Fruit fly (Drosophila melanogaster) whole organism, wandering third instar larva: ENCODE data around the gene Cpr65Av.

ENCODE experiments used
- CG32264 ChIP-seq: fragments of 200-800 bp; sonication (Bioruptor generic); optimal IDR thresholded peaks from 2 replicates; lab custom pipeline; 2016; ENCODE audit warnings: missing biosample characterization, missing genetic modification characterization
- CG9705 ChIP-seq: fragments of 200-800 bp; sonication (Bioruptor generic); optimal IDR thresholded peaks from 2 replicates; lab custom pipeline; 2018; ENCODE audit warnings: missing biosample characterization, mild to moderate bottlenecking, missing genetic modification characterization
- CrebA ChIP-seq: fragments of 200-800 bp; sonication (Bioruptor generic); optimal IDR thresholded peaks from 2 replicates; lab custom pipeline; 2016; ENCODE audit warnings: missing biosample characterization, mild to moderate bottlenecking, missing genetic modification characterization, borderline replicate concordance
- Dfd ChIP-seq: fragments of >200 bp; optimal IDR thresholded peaks from 2 replicates; lab custom pipeline; 2017; ENCODE audit warnings: missing biosample characterization, missing genetic modification characterization
- Dif ChIP-seq: fragments of 200-275, 200-300 bp; sonication (Bioruptor generic); optimal IDR thresholded peaks from 2 replicates; lab custom pipeline; 2018; ENCODE audit warnings: missing biosample characterization, missing genetic modification characterization; ENCODE audit not compliant: partially characterized antibody
- GATAd ChIP-seq: sonication (Bioruptor generic); optimal IDR thresholded peaks from 2 replicates; lab custom pipeline; 2016; ENCODE audit warnings: missing biosample characterization, missing genetic modification characterization
- HLH106 ChIP-seq: fragments of 200-800 bp; optimal IDR thresholded peaks from 3 replicates; lab custom pipeline; 2019; ENCODE audit warnings: missing biosample characterization, mild to moderate bottlenecking, missing genetic modification characterization, moderate library complexity
- Hnf4 ChIP-seq: fragments of 200-800 bp; sonication (Bioruptor generic); optimal IDR thresholded peaks from 2 replicates; lab custom pipeline; 2016; ENCODE audit warnings: missing biosample characterization, mild to moderate bottlenecking, missing genetic modification characterization
- Jra ChIP-seq: sonication (Bioruptor generic); optimal IDR thresholded peaks from 2 replicates; lab custom pipeline; 2016; ENCODE audit warnings: missing biosample characterization, missing genetic modification characterization
- Mio ChIP-seq: sonication (Bioruptor generic); optimal IDR thresholded peaks from 2 replicates; lab custom pipeline; 2016; ENCODE audit warnings: missing biosample characterization, missing genetic modification characterization
- Myc ChIP-seq: fragments of >200 bp; optimal IDR thresholded peaks from 2 replicates; lab custom pipeline; 2017
- N ChIP-seq: fragments of >200 bp; optimal IDR thresholded peaks from 2 replicates; lab custom pipeline; 2018; ENCODE audit warnings: missing biosample characterization, missing external identifiers, missing genetic modification characterization
- OdsH ChIP-seq: fragments of 200-800 bp; sonication (Bioruptor generic); optimal IDR thresholded peaks from 2 replicates; lab custom pipeline; 2016; ENCODE audit warnings: missing biosample characterization, mild to moderate bottlenecking, missing genetic modification characterization
- Rel ChIP-seq, 2 experiments: fragments of 200-800 bp; sonication (Bioruptor generic) in 1 of 2; optimal IDR thresholded peaks; 2 replicates in 1 of 2; 3 replicates in 1 of 2; lab custom pipeline; 2016 to 2019; ENCODE audit warnings: mild to moderate bottlenecking in 2 of 2, missing biosample characterization in 2 of 2, missing genetic modification characterization in 2 of 2, moderate library complexity in 1 of 2
- Sp1 ChIP-seq: fragments of 200-800 bp; sonication (Bioruptor generic); optimal IDR thresholded peaks from 3 replicates; lab custom pipeline; 2019; ENCODE audit warnings: missing biosample characterization, mild to moderate bottlenecking, missing genetic modification characterization, moderate library complexity
- Vsx2 ChIP-seq: fragments of 200-300, 225-300 bp; sonication (Bioruptor generic); optimal IDR thresholded peaks from 2 replicates; lab custom pipeline; 2018; ENCODE audit warnings: missing biosample characterization, missing genetic modification characterization; ENCODE audit not compliant: partially characterized antibody
- brk ChIP-seq: fragments of 200-800 bp; sonication (Bioruptor generic); optimal IDR thresholded peaks from 2 replicates; lab custom pipeline; 2016; ENCODE audit warnings: missing biosample characterization, mild to moderate bottlenecking, missing genetic modification characterization
- dmrt93B ChIP-seq: fragments of 200-800 bp; sonication (Bioruptor generic); optimal IDR thresholded peaks from 2 replicates; lab custom pipeline; 2018; ENCODE audit warnings: missing biosample characterization, mild to moderate bottlenecking, missing genetic modification characterization
- dsf ChIP-seq: sonication (Bioruptor generic); optimal IDR thresholded peaks from 2 replicates; lab custom pipeline; 2016; ENCODE audit warnings: missing biosample characterization, missing genetic modification characterization, borderline replicate concordance
- ey ChIP-seq: fragments of 200-800 bp; sonication (Bioruptor generic); optimal IDR thresholded peaks from 2 replicates; lab custom pipeline; 2016; ENCODE audit warnings: missing biosample characterization, missing genetic modification characterization
- foxo ChIP-seq, 2 experiments: fragments of 200-800 bp; sonication (Bioruptor generic); optimal IDR thresholded peaks; 2 replicates in 1 of 2; 3 replicates in 1 of 2; lab custom pipeline; 2016 to 2017; ENCODE audit warnings: missing biosample characterization in 2 of 2, missing genetic modification characterization in 2 of 2
- fru ChIP-seq: fragments of 200-800 bp; sonication (Bioruptor generic); optimal IDR thresholded peaks from 3 replicates; lab custom pipeline; 2016; ENCODE audit warnings: missing biosample characterization, mild to moderate bottlenecking, missing genetic modification characterization
- h ChIP-seq: fragments of 200-800 bp; sonication (Bioruptor generic); optimal IDR thresholded peaks from 3 replicates; lab custom pipeline; 2016; ENCODE audit warnings: missing biosample characterization, mild to moderate bottlenecking, missing genetic modification characterization
- jim ChIP-seq: fragments of 175-275, 200-325 bp; sonication (Bioruptor generic); optimal IDR thresholded peaks from 2 replicates; lab custom pipeline; 2016; ENCODE audit warnings: missing biosample characterization, mild to moderate bottlenecking, missing genetic modification characterization
- lola ChIP-seq: fragments of >200 bp; optimal IDR thresholded peaks from 2 replicates; lab custom pipeline; 2017; ENCODE audit warnings: missing biosample characterization, missing genetic modification characterization
- pan ChIP-seq: fragments of >200 bp; optimal IDR thresholded peaks from 2 replicates; lab custom pipeline; 2017
- psq ChIP-seq: fragments of 200-800 bp; sonication (Bioruptor generic); optimal IDR thresholded peaks from 3 replicates; lab custom pipeline; 2017; ENCODE audit warnings: missing biosample characterization, mild to moderate bottlenecking, missing genetic modification characterization, moderate library complexity
- rgr ChIP-seq: fragments of 200-800 bp; sonication (Bioruptor generic); optimal IDR thresholded peaks from 3 replicates; lab custom pipeline; 2016; ENCODE audit warnings: missing biosample characterization, mild to moderate bottlenecking, missing genetic modification characterization
- sv ChIP-seq: fragments of 200-800 bp; sonication (Bioruptor generic); optimal IDR thresholded peaks from 3 replicates; lab custom pipeline; 2016; ENCODE audit warnings: missing biosample characterization, missing genetic modification characterization
- tai ChIP-seq: sonication (Bioruptor generic); optimal IDR thresholded peaks from 2 replicates; lab custom pipeline; 2016; ENCODE audit warnings: missing biosample characterization, missing genetic modification characterization
- usp ChIP-seq: fragments of >200 bp; optimal IDR thresholded peaks from 2 replicates; lab custom pipeline; 2017; ENCODE audit warnings: missing biosample characterization, missing genetic modification characterization

The Cpr65Av gene

dm6 chr3L:6129591-6129990, 10.2 kb downstream of the Cpr65Av start:
- TF ChIP-seq Vsx2 (GFP tag; lab: Kevin White, UChicago) (peak; percentile 76), Dfd (GFP tag; lab: Kevin White, UChicago) (no peak), psq (no peak), brk (GFP tag; lab: Kevin White, UChicago) (no peak), Myc (lab: Kevin White, UChicago) (peak; percentile 74)

DNA sequence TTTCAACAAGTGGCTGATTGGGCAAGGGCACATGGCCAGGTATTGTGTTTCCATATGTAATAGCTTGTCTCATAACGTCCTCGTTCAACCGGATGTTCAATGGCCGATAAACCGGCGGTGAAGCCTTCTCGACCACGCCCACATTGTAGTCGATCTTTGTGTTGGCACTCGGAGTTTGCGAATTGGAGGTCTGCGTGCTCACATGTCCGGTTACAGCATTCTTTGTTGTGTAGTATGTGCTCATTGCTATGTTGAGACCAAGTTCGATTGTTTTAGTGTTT, 14.4 kb downstream of the Cpr65Av start:
- no peak for TF ChIP-seq ey
- TF ChIP-seq CG32264 = no peak
- TF ChIP-seq Mio = no peak
- no peak for TF ChIP-seq Myc (lab: Kevin White, UChicago)
- TF ChIP-seq lola = no peak
- TF ChIP-seq CG9705 = no peak
- no peak for TF ChIP-seq jim (GFP tag; lab: Kevin White, UChicago)
- no peak for TF ChIP-seq Jra (GFP tag; lab: Kevin White, UChicago)
- no peak for TF ChIP-seq sv
- TF ChIP-seq fru = no peak
- no peak for TF ChIP-seq tai (GFP tag; lab: Kevin White, UChicago)
- TF ChIP-seq rgr (GFP tag; lab: Kevin White, UChicago) = no peak
- no peak for TF ChIP-seq foxo (GFP tag; optimal IDR thresholded peaks at IDR 0.05; lab: Kevin White, UChicago)
- TF ChIP-seq, all 38 proteins: peak for 0

DNA sequence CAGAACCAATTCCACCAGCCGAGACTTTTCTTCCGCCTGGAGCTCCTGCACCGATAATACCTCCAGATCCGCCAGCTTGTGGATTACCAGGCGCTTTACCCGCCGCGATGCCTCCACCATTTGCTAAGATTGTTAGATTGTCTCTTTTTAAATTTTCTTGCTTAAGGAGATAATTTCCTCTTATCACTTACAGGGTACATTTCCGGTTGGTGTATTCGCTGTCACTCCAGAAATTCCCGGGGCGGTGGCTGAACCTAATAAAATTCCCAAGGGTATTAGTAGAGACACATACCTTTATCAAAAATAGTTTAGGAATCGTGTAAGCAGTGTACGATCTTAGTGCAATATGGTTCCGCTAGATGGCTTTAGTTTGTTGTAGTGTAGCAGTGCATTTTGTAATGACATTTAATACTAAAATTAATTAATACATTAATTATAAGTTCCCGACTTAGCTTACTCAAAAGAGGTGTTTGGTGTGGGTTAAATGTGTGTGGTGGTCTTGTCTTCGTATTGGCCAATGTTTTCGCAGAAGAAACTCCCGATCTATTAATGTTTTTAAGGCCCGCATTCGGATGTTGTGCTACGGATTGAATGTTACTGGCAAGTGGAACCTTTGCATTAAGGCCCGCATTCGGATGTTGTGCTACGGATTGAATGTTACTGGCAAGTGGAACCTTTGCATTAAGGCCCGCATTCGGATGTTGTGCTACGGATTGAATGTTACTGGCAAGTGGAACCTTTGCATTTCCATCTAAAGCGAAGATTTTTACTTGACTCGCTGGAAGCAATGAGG, 15.0 kb downstream of the Cpr65Av start:
- peak; percentile 32 for TF ChIP-seq CG9705
- no peak for TF ChIP-seq Dif (GFP tag; lab: Kevin White, UChicago)
- TF ChIP-seq h (GFP tag; lab: Kevin White, UChicago) = no peak
- TF ChIP-seq sv = peak; percentile 4
- TF ChIP-seq HLH106 = peak; percentile 50
- peak; percentile 20 for TF ChIP-seq fru
- TF ChIP-seq foxo (GFP tag; optimal IDR thresholded peaks at IDR 0.05; lab: Kevin White, UChicago) = no peak
- no peak for TF ChIP-seq Rel (GFP tag; optimal IDR thresholded peaks at IDR 0.05; lab: Kevin White, UChicago)
- TF ChIP-seq Rel (tag; optimal IDR thresholded peaks at IDR 0.05; lab: Kevin White, UChicago) = no peak
- TF ChIP-seq psq = no peak
- TF ChIP-seq CrebA (GFP tag; lab: Kevin White, UChicago) = no peak
- peak; percentile 86 for TF ChIP-seq Myc (lab: Kevin White, UChicago)
- TF ChIP-seq Dfd (GFP tag; lab: Kevin White, UChicago) = no peak
- TF ChIP-seq GATAd (GFP tag; lab: Kevin White, UChicago) = no peak
- peak; percentile 33 for TF ChIP-seq rgr (GFP tag; lab: Kevin White, UChicago)
- peak; percentile 17 for TF ChIP-seq dmrt93B
- TF ChIP-seq pan (lab: Kevin White, UChicago) = no peak
- TF ChIP-seq OdsH (GFP tag; lab: Kevin White, UChicago) = no peak

dm6 chr3L:6116881-6117280, 22.9 kb downstream of the Cpr65Av start:
- no peak for TF ChIP-seq GATAd (GFP tag; lab: Kevin White, UChicago)

DNA sequence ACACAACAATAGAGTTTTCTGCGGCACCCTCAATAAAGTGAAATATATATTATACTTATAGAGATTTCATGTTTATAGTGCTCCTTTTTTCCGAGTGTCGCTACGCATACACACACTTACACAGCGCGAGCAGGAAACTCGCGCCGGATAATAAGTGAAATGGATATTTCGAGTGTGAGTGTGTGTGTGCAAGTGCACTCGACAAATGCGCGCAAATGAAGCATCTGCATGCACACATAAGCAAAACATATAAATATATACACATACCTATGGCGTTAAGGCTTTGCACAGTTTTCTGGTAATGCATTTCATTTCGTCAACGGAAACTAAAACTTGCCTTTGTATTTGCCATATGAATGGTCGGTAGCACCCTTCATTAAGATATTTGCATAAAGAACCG, 24.3 kb downstream of the Cpr65Av start:
- TF ChIP-seq sv = no peak
- no peak for TF ChIP-seq Hnf4
- TF ChIP-seq CG9705 = no peak
- no peak for TF ChIP-seq dsf
- no peak for TF ChIP-seq dmrt93B

dm6 chr3L:6111458-6111857, 28.3 kb downstream of the Cpr65Av start:
- TF ChIP-seq N (no peak), jim (GFP tag; lab: Kevin White, UChicago) (no peak), lola (no peak), Sp1 (GFP tag; lab: Kevin White, UChicago) (no peak), usp (GFP tag; lab: Kevin White, UChicago) (no peak), CG32264 (no peak), HLH106 (no peak)
- TF ChIP-seq, all 38 proteins: peak for 0
